Fruit fly (Drosophila melanogaster) whole organism, embryonic: ENCODE results near the gene CG3408.

Experiments used
- Adf1 ChIP-seq: fragments of 200-800 bp; sonication (Bioruptor generic); IDR thresholded peaks from 2 replicates; pipeline ENCODE4 v1.3.6; 2022; ENCODE audit warnings: missing biosample characterization, missing genetic modification characterization
- B-H2 ChIP-seq: fragments of 200-800 bp; sonication (Bioruptor generic); optimal IDR thresholded peaks from 2 replicates; lab custom pipeline; 2018; ENCODE audit warnings: missing biosample characterization, mild to moderate bottlenecking, missing genetic modification characterization
- BEAF-32 ChIP-seq: fragments of 200-800 bp; sonication (Bioruptor generic); optimal IDR thresholded peaks from 3 replicates; lab custom pipeline; 2017; ENCODE audit warnings: missing biosample characterization, missing genetic modification characterization, mild to moderate bottlenecking, moderate library complexity, missing genetic modification reagents
- Bteb2 ChIP-seq: fragments of 200-800 bp; sonication (Bioruptor generic); optimal IDR thresholded peaks from 2 replicates; lab custom pipeline; 2016; ENCODE audit warnings: missing biosample characterization, missing genetic modification characterization
- CG10147 ChIP-seq: fragments of 200-800 bp; sonication (Bioruptor generic); optimal IDR thresholded peaks from 2 replicates; lab custom pipeline; 2019; ENCODE audit warnings: missing biosample characterization, mild to moderate bottlenecking, missing genetic modification characterization, moderate library complexity
- CG10366 ChIP-seq: fragments of 200-800 bp; sonication (Bioruptor generic); IDR thresholded peaks from 2 replicates; pipeline ENCODE4 v1.3.6; 2022; ENCODE audit warnings: missing biosample characterization, missing genetic modification characterization
- CG10565 ChIP-seq: fragments of 200-800 bp; sonication (Bioruptor generic); optimal IDR thresholded peaks from 3 replicates; lab custom pipeline; 2016; ENCODE audit warnings: missing biosample characterization, mild to moderate bottlenecking, missing genetic modification characterization
- CG10979 ChIP-seq: fragments of 200-800 bp; sonication (Bioruptor generic); optimal IDR thresholded peaks from 2 replicates; lab custom pipeline; 2018; ENCODE audit warnings: missing biosample characterization, mild to moderate bottlenecking, missing genetic modification characterization, moderate library complexity
- CG12744 ChIP-seq: fragments of 200-800 bp; sonication (Bioruptor generic); optimal IDR thresholded peaks from 2 replicates; lab custom pipeline; 2016; ENCODE audit warnings: missing biosample characterization, missing genetic modification characterization
- CG13296 ChIP-seq: fragments of 200-800 bp; sonication (Bioruptor generic); optimal IDR thresholded peaks from 3 replicates; lab custom pipeline; 2018; ENCODE audit warnings: missing biosample characterization, mild to moderate bottlenecking, missing genetic modification characterization
- CG1647 ChIP-seq: fragments of 200-800 bp; sonication (Bioruptor generic); optimal IDR thresholded peaks from 3 replicates; lab custom pipeline; 2016; ENCODE audit warnings: missing biosample characterization, missing genetic modification characterization
- CG16813 ChIP-seq: fragments of 200-800 bp; sonication (Bioruptor generic); IDR thresholded peaks from 3 replicates; pipeline ENCODE4 v1.3.6; 2022; ENCODE audit warnings: missing biosample characterization, missing genetic modification characterization; ENCODE audit not compliant: partially characterized antibody
- CG17186 ChIP-seq: fragments of 200-800 bp; sonication (Bioruptor generic); optimal IDR thresholded peaks from 3 replicates; lab custom pipeline; 2017; ENCODE audit warnings: missing biosample characterization, missing genetic modification reagents, missing genetic modification characterization
- CG17328 ChIP-seq: fragments of 200-800 bp; sonication (Bioruptor generic); IDR thresholded peaks from 2 replicates; pipeline ENCODE4 v1.3.6; 2022; ENCODE audit warnings: missing biosample characterization, missing genetic modification characterization
- CG17829 ChIP-seq: fragments of 200-800 bp; optimal IDR thresholded peaks from 2 replicates; lab custom pipeline; 2019; ENCODE audit warnings: missing biosample characterization, mild to moderate bottlenecking, missing genetic modification characterization, moderate library complexity
- CG18262 ChIP-seq: fragments of 200-800 bp; optimal IDR thresholded peaks from 3 replicates; lab custom pipeline; 2019; ENCODE audit warnings: missing biosample characterization, mild to moderate bottlenecking, missing genetic modification characterization, moderate library complexity
- CG18476 ChIP-seq: fragments of 200-800 bp; sonication (Bioruptor generic); optimal IDR thresholded peaks from 2 replicates; lab custom pipeline; 2016; ENCODE audit warnings: missing biosample characterization, mild to moderate bottlenecking, missing genetic modification characterization
- CG2875 ChIP-seq: fragments of 200-800 bp; sonication (Bioruptor generic); optimal IDR thresholded peaks from 2 replicates; lab custom pipeline; 2017; ENCODE audit warnings: missing biosample characterization, mild to moderate bottlenecking, missing genetic modification characterization, missing genetic modification reagents
- CG30431 ChIP-seq: fragments of 200-800 bp; sonication (Bioruptor generic); optimal IDR thresholded peaks from 2 replicates; lab custom pipeline; 2017; ENCODE audit warnings: missing biosample characterization, missing genetic modification characterization
- CG3065 ChIP-seq: fragments of 200-800 bp; sonication (Bioruptor generic); optimal IDR thresholded peaks from 2 replicates; lab custom pipeline; 2016; ENCODE audit warnings: missing biosample characterization, missing genetic modification characterization
- CG31441 ChIP-seq: fragments of 200-800 bp; sonication (Bioruptor generic); IDR thresholded peaks from 2 replicates; pipeline ENCODE4 v1.3.6; 2022; ENCODE audit warnings: missing biosample characterization, missing genetic modification characterization
- CG43689 ChIP-seq: fragments of 200-800 bp; sonication (Bioruptor generic); IDR thresholded peaks from 2 replicates; pipeline ENCODE4 v1.3.6; 2022; ENCODE audit warnings: missing biosample characterization, missing genetic modification characterization
- CG4730 ChIP-seq: fragments of 200-800 bp; sonication (Bioruptor generic); IDR thresholded peaks from 2 replicates; pipeline ENCODE4 v1.3.6; 2022; ENCODE audit warnings: missing biosample characterization, missing genetic modification characterization
- CG4820 ChIP-seq: fragments of 200-800 bp; sonication (Bioruptor generic); optimal IDR thresholded peaks from 3 replicates; lab custom pipeline; 2016; ENCODE audit warnings: missing biosample characterization, missing genetic modification characterization
- CG5180 ChIP-seq: fragments of 200-800 bp; sonication (Bioruptor generic); optimal IDR thresholded peaks from 3 replicates; lab custom pipeline; 2017; ENCODE audit warnings: missing biosample characterization, missing genetic modification characterization, mild to moderate bottlenecking, moderate library complexity, missing genetic modification reagents
- CG6683 ChIP-seq: fragments of 200-800 bp; sonication (Bioruptor generic); optimal IDR thresholded peaks from 2 replicates; lab custom pipeline; 2017; ENCODE audit warnings: missing biosample characterization, mild to moderate bottlenecking, missing genetic modification characterization, missing genetic modification reagents
- CG8478 ChIP-seq: fragments of >200 bp; optimal IDR thresholded peaks from 2 replicates; lab custom pipeline; 2018
- Dfd ChIP-seq, 2 experiments: fragments of >200 bp; optimal IDR thresholded peaks; 2 replicates each; lab custom pipeline; 2017; ENCODE audit warnings: missing biosample characterization in 2 of 2, missing genetic modification characterization in 2 of 2
- Dll ChIP-seq: fragments of 200-800 bp; sonication (Bioruptor generic); IDR thresholded peaks from 4 replicates; pipeline ENCODE4 v1.3.6; 2022; ENCODE audit warnings: missing biosample characterization, missing genetic modification characterization; ENCODE audit not compliant: partially characterized antibody
- Doc2 ChIP-seq: fragments of 200-800 bp; sonication (Bioruptor generic); IDR thresholded peaks from 2 replicates; pipeline ENCODE4 v1.3.6; 2022; ENCODE audit warnings: missing biosample characterization, missing genetic modification characterization
- Jarid2 ChIP-seq: fragments of 200-800 bp; sonication (Bioruptor generic); optimal IDR thresholded peaks from 3 replicates; lab custom pipeline; 2017; ENCODE audit warnings: mild to moderate bottlenecking, missing biosample characterization, missing genetic modification reagents, missing genetic modification characterization
- MESR4 ChIP-seq: fragments of 200-800 bp; sonication (Bioruptor generic); optimal IDR thresholded peaks from 2 replicates; lab custom pipeline; 2018; ENCODE audit warnings: missing biosample characterization, mild to moderate bottlenecking, missing genetic modification characterization, moderate library complexity
- Meics ChIP-seq: fragments of 200-800 bp; sonication (Bioruptor generic); optimal IDR thresholded peaks from 2 replicates; lab custom pipeline; 2017; ENCODE audit warnings: missing biosample characterization, mild to moderate bottlenecking, missing genetic modification characterization
- Optix ChIP-seq: fragments of 200-800 bp; sonication (Bioruptor generic); IDR thresholded peaks from 3 replicates; pipeline ENCODE4 v1.3.6; 2022; ENCODE audit warnings: missing biosample characterization, missing genetic modification characterization
- PHDP ChIP-seq: fragments of 200-800 bp; sonication (Bioruptor generic); optimal IDR thresholded peaks from 3 replicates; lab custom pipeline; 2018; ENCODE audit warnings: missing biosample characterization, mild to moderate bottlenecking, missing genetic modification characterization, moderate library complexity
- Sox102F ChIP-seq: fragments of 200-800 bp; sonication (Bioruptor generic); optimal IDR thresholded peaks from 2 replicates; lab custom pipeline; 2018; ENCODE audit warnings: missing biosample characterization, mild to moderate bottlenecking, missing genetic modification characterization, moderate library complexity
- ato ChIP-seq: fragments of 200-800 bp; sonication (Bioruptor generic); IDR thresholded peaks from 2 replicates; pipeline ENCODE4 v1.3.6; 2022; ENCODE audit warnings: missing biosample characterization, missing genetic modification characterization; ENCODE audit not compliant: partially characterized antibody
- cas ChIP-seq: fragments of 200-800 bp; sonication (Bioruptor generic); IDR thresholded peaks from 2 replicates; pipeline ENCODE4 v1.3.6; 2022; ENCODE audit warnings: missing biosample characterization, missing genetic modification characterization
- dm ChIP-seq: fragments of 200-800 bp; sonication (Bioruptor generic); optimal IDR thresholded peaks from 3 replicates; lab custom pipeline; 2016; ENCODE audit warnings: missing biosample characterization, missing genetic modification characterization
- dpn ChIP-seq, 2 experiments: fragments of 200-800 bp; sonication (Bioruptor generic); optimal IDR thresholded peaks; 3 replicates each; lab custom pipeline; 2016; ENCODE audit warnings: missing biosample characterization in 2 of 2, missing genetic modification characterization in 2 of 2
- emc ChIP-seq: fragments of 200-800 bp; sonication (Bioruptor generic); optimal IDR thresholded peaks from 2 replicates; lab custom pipeline; 2016; ENCODE audit warnings: missing biosample characterization, missing genetic modification characterization
- gcm2 ChIP-seq: fragments of 200-800 bp; sonication (Bioruptor generic); optimal IDR thresholded peaks from 2 replicates; lab custom pipeline; 2016; ENCODE audit warnings: missing biosample characterization, missing genetic modification characterization
- h ChIP-seq: fragments of >200 bp; optimal IDR thresholded peaks from 2 replicates; lab custom pipeline; 2017
- nerfin-2 ChIP-seq: fragments of 200-800 bp; sonication (Bioruptor generic); IDR thresholded peaks from 2 replicates; pipeline ENCODE4 v1.3.6; 2022; ENCODE audit warnings: missing biosample characterization, missing genetic modification characterization; ENCODE audit not compliant: partially characterized antibody
- otp ChIP-seq: fragments of 200-800 bp; sonication (Bioruptor generic); IDR thresholded peaks from 3 replicates; pipeline ENCODE4, ENCODE4 v1.3.6; 2022; ENCODE audit warnings: missing biosample characterization, missing genetic modification characterization
- ro ChIP-seq: fragments of 200-800 bp; sonication (Bioruptor generic); IDR thresholded peaks from 2 replicates; pipeline ENCODE4 v1.3.6; 2022; ENCODE audit warnings: missing biosample characterization, missing genetic modification characterization
- scrt ChIP-seq: fragments of 200-800 bp; sonication (Bioruptor generic); optimal IDR thresholded peaks from 2 replicates; lab custom pipeline; 2018; ENCODE audit warnings: missing biosample characterization, mild to moderate bottlenecking, missing genetic modification characterization, moderate library complexity
- so ChIP-seq: fragments of 200-800 bp; sonication (Bioruptor generic); IDR thresholded peaks from 3 replicates; pipeline ENCODE4 v1.3.6; 2022; ENCODE audit warnings: missing biosample characterization, missing genetic modification characterization
- sqz ChIP-seq: fragments of 200-800 bp; sonication (Bioruptor generic); optimal IDR thresholded peaks from 3 replicates; lab custom pipeline; 2018; ENCODE audit warnings: missing biosample characterization, mild to moderate bottlenecking, missing genetic modification characterization
- sug ChIP-seq: fragments of 200-800 bp; optimal IDR thresholded peaks from 2 replicates; lab custom pipeline; 2019; ENCODE audit warnings: missing biosample characterization, mild to moderate bottlenecking, missing genetic modification characterization, moderate library complexity
- vvl ChIP-seq: fragments of 200-800 bp; sonication (Bioruptor generic); IDR thresholded peaks from 2 replicates; pipeline ENCODE4 v1.3.6; 2022; ENCODE audit warnings: missing biosample characterization, missing genetic modification characterization

CG3408 gene

DNA sequence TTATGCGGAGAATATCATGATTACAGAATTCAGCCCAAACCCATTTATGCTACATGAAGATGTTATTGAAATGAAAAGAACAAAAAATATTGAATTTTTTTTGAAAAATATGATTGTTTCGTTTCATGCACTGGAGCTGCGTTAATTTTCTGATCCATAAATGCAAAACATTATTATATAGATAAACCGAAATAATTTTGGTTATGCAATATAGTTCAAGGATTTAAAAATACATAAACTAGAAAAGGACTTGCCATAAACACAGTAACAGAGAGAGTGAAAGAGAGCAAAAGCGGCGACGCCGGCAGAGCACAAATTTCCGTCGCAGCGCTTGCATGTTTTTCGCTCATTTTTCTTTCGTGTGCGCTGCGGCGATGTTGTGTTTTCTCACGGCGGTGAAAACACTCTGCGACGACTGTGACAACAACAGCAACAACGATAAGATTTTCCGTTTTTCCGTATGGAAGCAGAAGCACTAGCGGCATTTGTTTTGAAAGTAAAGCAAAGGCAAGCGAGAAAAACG, 47.1 kb downstream of the CG3408 start (continued):
- TF ChIP-seq CG31441 (GFP tag; lab: Robert Waterston, UW) (peak; percentile 92), Dfd (GFP tag; optimal IDR thresholded peaks at IDR 0.05; lab: Kevin White, UChicago) (no peak), CG6683 (GFP tag; lab: Kevin White, UChicago) (peak; percentile 84), Adf1 (GFP tag; lab: Robert Waterston, UW) (peak; percentile 83), so (peak; percentile 55; the same call in 1 of the 3 replicates), B-H2 (GFP tag; lab: Kevin White, UChicago) (peak; percentile 57), CG16813 (no peak), BEAF-32 (GFP tag; lab: Kevin White, UChicago) (no peak), PHDP (tag; lab: Kevin White, UChicago) (peak; percentile 95), CG10979 (tag; lab: Kevin White, UChicago) (peak; percentile 96), CG3065 (GFP tag; lab: Kevin White, UChicago) (peak; percentile 67), CG12744 (GFP tag; lab: Kevin White, UChicago) (peak; percentile 77), Jarid2 (peak; percentile 90), scrt (GFP tag; lab: Kevin White, UChicago) (peak; percentile 90), CG10366 (GFP tag; lab: Robert Waterston, UW) (peak; percentile 63), cas (GFP tag; lab: Robert Waterston, UW) (0 out of 2 replicates have a peak, but pooled peaks have one; percentile 37), ato (no peak), Optix (GFP tag; lab: Robert Waterston, UW) (no peak), emc (GFP tag; lab: Kevin White, UChicago) (no peak), CG18262 (tag; lab: Kevin White, UChicago) (peak; percentile 97), h (lab: Kevin White, UChicago) (no peak), CG18476 (GFP tag; lab: Kevin White, UChicago) (peak; percentile 91), Doc2 (GFP tag; lab: Robert Waterston, UW) (no peak), CG17328 (GFP tag; lab: Robert Waterston, UW) (peak; percentile 79), sug (peak; percentile 74), vvl (GFP tag; lab: Robert Waterston, UW) (peak; percentile 91), otp (GFP tag; lab: Robert Waterston, UW) (peak; percentile 66; the same call in 2 of the 3 replicates), CG8478 (lab: Kevin White, UChicago) (no peak), nerfin-2 (GFP tag; lab: Robert Waterston, UW) (no peak), gcm2 (peak; percentile 47), CG43689 (GFP tag; lab: Robert Waterston, UW) (no peak), CG2875 (GFP tag; lab: Kevin White, UChicago) (peak; percentile 89), CG1647 (peak; percentile 45), ro (GFP tag; lab: Robert Waterston, UW) (no peak), CG13296 (GFP tag; lab: Kevin White, UChicago) (peak; percentile 93), dpn (GFP tag; optimal IDR thresholded peaks at IDR 0.05; lab: Kevin White, UChicago) (peak; percentile 73 to 77), Bteb2 (peak; percentile 76), MESR4 (peak; percentile 18), CG30431 (GFP tag; lab: Kevin White, UChicago) (peak; percentile 60), CG10565 (GFP tag; lab: Kevin White, UChicago) (peak; percentile 28), CG17186 (GFP tag; lab: Kevin White, UChicago) (peak; percentile 63), sqz (peak; percentile 84), CG5180 (GFP tag; lab: Kevin White, UChicago) (peak; percentile 81), CG4820 (peak; percentile 100), Sox102F (GFP tag; lab: Kevin White, UChicago) (peak; percentile 88), dm (no peak), CG17829 (tag; lab: Kevin White, UChicago) (peak; percentile 92), CG10147 (GFP tag; lab: Kevin White, UChicago) (peak; percentile 93), CG4730 (GFP tag; lab: Robert Waterston, UW) (peak; percentile 45; the same call in 1 of the 2 replicates), Dll (GFP tag; lab: Robert Waterston, UW) (peak; percentile 32; the same call in 1 of the 4 replicates), Meics (GFP tag; lab: Kevin White, UChicago) (peak; percentile 91)
